Worm (Caenorhabditis elegans) whole organism, L1 larva: ENCODE data around the gene Y47D7A.6.

Experiments
- aha-1 ChIP-seq: fragments of 150-350 bp; optimal IDR thresholded peaks from 2 replicates; lab custom pipeline; 2014; ENCODE audit warnings: missing biosample characterization, missing genetic modification characterization
- ceh-82 ChIP-seq, 3 experiments: fragments of 150-350 bp in 1 of 3; sonication (generic microtip) in 2 of 3; optimal IDR thresholded peaks; 2 replicates each; lab custom pipeline; 2014 to 2017; ENCODE audit warnings: missing biosample characterization in 3 of 3, missing genetic modification characterization in 3 of 3
- dpl-1 ChIP-seq, 3 experiments: fragments of 150-350 bp in 2 of 3; sonication (generic microtip) in 1 of 3; optimal IDR thresholded peaks; 2 replicates each; lab custom pipeline; 2014 to 2017; ENCODE audit warnings: missing biosample characterization in 3 of 3, missing genetic modification characterization in 3 of 3, missing genetic modification reagents in 3 of 3
- lin-13 ChIP-seq: fragments of 150-350 bp; optimal IDR thresholded peaks from 2 replicates; lab custom pipeline; 2014; ENCODE audit warnings: missing biosample characterization, missing genetic modification reagents, missing genetic modification characterization
- mdl-1 ChIP-seq, 2 experiments: fragments of 150-350 bp; optimal IDR thresholded peaks; 2 replicates each; lab custom pipeline; 2014 to 2017; ENCODE audit warnings: missing biosample characterization in 2 of 2, missing genetic modification characterization in 2 of 2, inconsistent platforms in 1 of 2
- skn-1 ChIP-seq: fragments of 150-350 bp; optimal IDR thresholded peaks from 2 replicates; lab custom pipeline; 2014; ENCODE audit warnings: missing biosample characterization, missing genetic modification characterization
- snu-23 ChIP-seq: sonication (generic microtip); optimal IDR thresholded peaks from 2 replicates; lab custom pipeline; 2016; ENCODE audit warnings: missing genetic modification characterization, missing compliant biosample characterization
- unc-62 ChIP-seq: fragments of 150-350 bp; optimal IDR thresholded peaks from 2 replicates; lab custom pipeline; 2014; ENCODE audit warnings: missing biosample characterization, missing genetic modification reagents, missing genetic modification characterization
- xbp-1 ChIP-seq: sonication (generic microtip); optimal IDR thresholded peaks from 2 replicates; lab custom pipeline; 2016; ENCODE audit warnings: missing genetic modification characterization, missing compliant biosample characterization
- zip-4 ChIP-seq: fragments of 200-800 bp; sonication (Bioruptor generic); optimal IDR thresholded peaks from 2 replicates; lab custom pipeline; 2018; ENCODE audit warnings: mild to moderate bottlenecking, missing genetic modification characterization, moderate library complexity, missing compliant biosample characterization

- no peak for TF ChIP-seq dpl-1 (GFP tag; optimal IDR thresholded peaks at IDR 0.05; lab: Kevin White, UChicago)
- TF ChIP-seq xbp-1 (tag; lab: Kevin White, UChicago): no peak
- TF ChIP-seq snu-23 (GFP tag; lab: Kevin White, UChicago): no peak
- no peak for TF ChIP-seq skn-1 (tag; lab: Kevin White, UChicago)
- no peak for TF ChIP-seq unc-62 (GFP tag; lab: Kevin White, UChicago)
- TF ChIP-seq ceh-82 (tag; optimal IDR thresholded peaks at IDR 0.05; lab: Kevin White, UChicago): no peak
- no peak for TF ChIP-seq mdl-1 (tag; optimal IDR thresholded peaks at IDR 0.05; lab: Kevin White, UChicago)
- no peak for TF ChIP-seq aha-1 (tag; lab: Kevin White, UChicago)
- no peak for TF ChIP-seq zip-4 (GFP tag; lab: Kevin White, UChicago)
- no peak for TF ChIP-seq lin-13
Measured at ce11 chrV:4421475-4421874, 3.5 kb upstream of the Y47D7A.6 start, which contains the start of gene skr-14.
